Worm (Caenorhabditis elegans) whole organism, midembryonic: Measurements from ENCODE around the gene R102.1.

Experiments
- T22C8.4 ChIP-seq: fragments of 200-800 bp; sonication (Bioruptor generic); IDR thresholded peaks from 2 replicates; pipeline ENCODE4 v1.3.6; 2022; ENCODE audit warnings: missing genetic modification characterization, missing compliant biosample characterization
- klf-2 ChIP-seq: fragments of 200-800 bp; sonication (Bioruptor generic); conservative IDR thresholded peaks from 2 replicates; pipeline ENCODE4 v1.3.6; 2022; ENCODE audit warnings: missing genetic modification reagents, missing genetic modification characterization, missing compliant biosample characterization
- med-1 ChIP-seq: sonication (generic microtip); optimal IDR thresholded peaks from 2 replicates; lab custom pipeline; 2017; ENCODE audit warnings: missing genetic modification characterization, mild to moderate bottlenecking, missing compliant biosample characterization, antibody characterized with exemption, missing genetic modification reagents; ENCODE audit not compliant: insufficient read depth
- ref-1 ChIP-seq: fragments of 200-800 bp; sonication (Bioruptor generic); conservative IDR thresholded peaks from 2 replicates; pipeline ENCODE4 v1.3.6; 2022; ENCODE audit warnings: missing genetic modification reagents, missing genetic modification characterization, missing compliant biosample characterization
- ztf-23 ChIP-seq: fragments of 200-800 bp; sonication (Bioruptor generic); IDR thresholded peaks from 2 replicates; pipeline ENCODE4 v1.3.6; 2022; ENCODE audit warnings: missing genetic modification reagents, missing genetic modification characterization, missing compliant biosample characterization

DNA sequence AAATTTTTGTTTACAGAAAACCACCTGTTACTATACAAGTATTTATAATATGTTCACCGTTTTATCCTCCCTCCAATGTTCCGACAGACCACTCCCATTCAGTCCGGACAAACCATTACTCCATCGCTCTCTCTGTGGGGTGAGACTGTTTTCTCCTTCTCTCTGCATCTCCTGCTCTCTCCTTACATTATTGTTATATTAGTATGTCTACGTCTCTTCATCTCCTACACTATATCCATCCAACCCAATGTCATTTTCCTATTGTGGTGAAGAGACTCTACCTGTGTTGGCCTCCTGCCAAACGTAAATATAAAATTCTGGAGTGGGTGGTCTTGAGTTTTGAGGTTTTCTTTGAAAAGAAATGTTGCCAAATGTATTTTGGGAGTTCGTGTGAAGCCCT lies 28.7 kb downstream of the R102.1 start:
- TF ChIP-seq T22C8.4 (no peak), klf-2 (no peak), ref-1 (GFP tag; lab: Robert Waterston, UW) (no peak), med-1 (no peak), ztf-23 (GFP tag; lab: Robert Waterston, UW) (no peak)
